Worm (Caenorhabditis elegans) whole organism, early embryonic: Measurements from ENCODE around the gene C31E10.5.
"Not testable (repeated sequence)": the region's sequence is repeated elsewhere in the genome, so short reads cannot be mapped to it uniquely, and the experiment has no call there.

ENCODE experiments used
- B0310.2 ChIP-seq: sonication (generic microtip); optimal IDR thresholded peaks from 2 replicates; lab custom pipeline; 2016; ENCODE audit warnings: mild to moderate bottlenecking, missing genetic modification characterization, missing compliant biosample characterization
- F13C5.2 ChIP-seq: sonication (generic microtip); optimal IDR thresholded peaks from 2 replicates; lab custom pipeline; 2017; ENCODE audit warnings: mild to moderate bottlenecking, missing genetic modification characterization, inconsistent platforms, missing compliant biosample characterization
- aly-1 ChIP-seq: sonication (generic microtip); optimal IDR thresholded peaks from 2 replicates; lab custom pipeline; 2016; ENCODE audit warnings: missing genetic modification characterization, missing compliant biosample characterization
- ama-1 ChIP-seq: fragments of 150-350 bp; optimal IDR thresholded peaks from 2 replicates; lab custom pipeline; 2014
- ceh-13 ChIP-seq: fragments of 200-800 bp; sonication (Bioruptor generic); optimal IDR thresholded peaks from 2 replicates; lab custom pipeline; 2018; ENCODE audit warnings: mild to moderate bottlenecking, missing genetic modification characterization, missing compliant biosample characterization
- ceh-36 ChIP-seq: sonication (generic microtip); optimal IDR thresholded peaks from 2 replicates; lab custom pipeline; 2016; ENCODE audit warnings: missing genetic modification characterization, inconsistent platforms, missing compliant biosample characterization
- ets-7 ChIP-seq: sonication (generic microtip); optimal IDR thresholded peaks from 2 replicates; lab custom pipeline; 2016; ENCODE audit warnings: missing genotype, missing genetic modification characterization, missing compliant biosample characterization
- flt-1 ChIP-seq: fragments of 200-800 bp; sonication (Bioruptor generic); IDR thresholded peaks from 2 replicates; pipeline ENCODE4 v1.3.6; 2022; ENCODE audit warnings: missing genetic modification characterization, missing compliant biosample characterization
- hmbx-1 ChIP-seq: sonication (generic microtip); optimal IDR thresholded peaks from 2 replicates; lab custom pipeline; 2016; ENCODE audit warnings: mild to moderate bottlenecking, missing genetic modification characterization, missing compliant biosample characterization
- hmg-4 ChIP-seq: fragments of 200-800 bp; sonication (Bioruptor generic); optimal IDR thresholded peaks from 2 replicates; lab custom pipeline; 2018; ENCODE audit warnings: mild to moderate bottlenecking, missing genetic modification characterization, missing compliant biosample characterization
- hnd-1 ChIP-seq: sonication (generic microtip); optimal IDR thresholded peaks from 2 replicates; lab custom pipeline; 2016; ENCODE audit warnings: missing genetic modification characterization, missing compliant biosample characterization
- pes-1 ChIP-seq: fragments of 200-800 bp; sonication (Bioruptor generic); IDR thresholded peaks from 2 replicates; pipeline ENCODE4 v1.3.6; 2022; ENCODE audit warnings: missing genetic modification reagents, missing genetic modification characterization, missing compliant biosample characterization
- scrt-1 ChIP-seq: fragments of 200-800 bp; sonication (Bioruptor generic); IDR thresholded peaks from 2 replicates; pipeline ENCODE4 v1.3.6; 2022; ENCODE audit warnings: missing genetic modification characterization, missing compliant biosample characterization
- sea-1 ChIP-seq: fragments of 200-800 bp; sonication (Bioruptor generic); conservative IDR thresholded peaks from 2 replicates; pipeline ENCODE4 v1.3.6; 2022; ENCODE audit warnings: missing genetic modification characterization, missing compliant biosample characterization
- tbx-11 ChIP-seq: fragments of 200-800 bp; sonication (Bioruptor generic); IDR thresholded peaks from 2 replicates; pipeline ENCODE4 v1.3.6; 2022; ENCODE audit warnings: missing genetic modification characterization, missing compliant biosample characterization
- tbx-37 ChIP-seq: fragments of 200-800 bp; sonication (Bioruptor generic); conservative IDR thresholded peaks from 2 replicates; pipeline ENCODE4 v1.3.6; 2022; ENCODE audit warnings: missing genetic modification reagents, missing genetic modification characterization, missing compliant biosample characterization
- tra-4 ChIP-seq: sonication (generic microtip); optimal IDR thresholded peaks from 2 replicates; lab custom pipeline; 2017; ENCODE audit warnings: missing genetic modification characterization, missing compliant biosample characterization

The C31E10.5 gene

ce11 chrX:14008130-14008529 lies 12.5 kb upstream of the C31E10.5 start:
- TF ChIP-seq tra-4 (no peak), scrt-1 (GFP tag; lab: Robert Waterston, UW) (no peak), sea-1 (GFP tag; lab: Robert Waterston, UW) (no peak), ceh-13 (no peak), ets-7 (tag; lab: Kevin White, UChicago) (no peak), flt-1 (GFP tag; lab: Robert Waterston, UW) (no peak), hmbx-1 (tag; lab: Kevin White, UChicago) (no peak), hnd-1 (tag; lab: Kevin White, UChicago) (no peak), ama-1 (lab: Kevin White, UChicago) (no peak), B0310.2 (no peak), ceh-36 (no peak)

ce11 chrX:14003538-14003937 lies 7.9 kb upstream of the C31E10.5 start:
- TF ChIP-seq tbx-11 (GFP tag; lab: Robert Waterston, UW) (no peak), hmbx-1 (tag; lab: Kevin White, UChicago) (no peak), tra-4 (no peak), ama-1 (lab: Kevin White, UChicago) (no peak)

- TF ChIP-seq scrt-1 (GFP tag; lab: Robert Waterston, UW) (no peak), B0310.2 (no peak), tbx-11 (GFP tag; lab: Robert Waterston, UW) (no peak), sea-1 (GFP tag; lab: Robert Waterston, UW) (no peak), F13C5.2 (tag; lab: Kevin White, UChicago) (no peak), hnd-1 (tag; lab: Kevin White, UChicago) (no peak), tbx-37 (GFP tag; lab: Robert Waterston, UW) (no peak), ama-1 (lab: Kevin White, UChicago) (no peak), tra-4 (no peak), ceh-36 (no peak), hmbx-1 (tag; lab: Kevin White, UChicago) (no peak), aly-1 (no peak)
These were observed 7.1 kb upstream of the C31E10.5 start for ce11 chrX:14002739-14003138.

ce11 chrX:14001494-14001974 lies 5.9 kb upstream of the C31E10.5 start, which contains the start of gene cytb-5.1:
TSS of gene cytb-5.1 (plus strand) at chrX:14001924.
- TF ChIP-seq tbx-37 (GFP tag; lab: Robert Waterston, UW) (no peak), tra-4 (no peak), hmg-4 (GFP tag; lab: Kevin White, UChicago) (no peak), flt-1 (GFP tag; lab: Robert Waterston, UW) (no peak), ceh-13 (no peak), ceh-36 (no peak), aly-1 (no peak), scrt-1 (GFP tag; lab: Robert Waterston, UW) (no peak), ama-1 (lab: Kevin White, UChicago) (no peak), sea-1 (GFP tag; lab: Robert Waterston, UW) (no peak), ets-7 (tag; lab: Kevin White, UChicago) (no peak), B0310.2 (no peak)

DNA sequence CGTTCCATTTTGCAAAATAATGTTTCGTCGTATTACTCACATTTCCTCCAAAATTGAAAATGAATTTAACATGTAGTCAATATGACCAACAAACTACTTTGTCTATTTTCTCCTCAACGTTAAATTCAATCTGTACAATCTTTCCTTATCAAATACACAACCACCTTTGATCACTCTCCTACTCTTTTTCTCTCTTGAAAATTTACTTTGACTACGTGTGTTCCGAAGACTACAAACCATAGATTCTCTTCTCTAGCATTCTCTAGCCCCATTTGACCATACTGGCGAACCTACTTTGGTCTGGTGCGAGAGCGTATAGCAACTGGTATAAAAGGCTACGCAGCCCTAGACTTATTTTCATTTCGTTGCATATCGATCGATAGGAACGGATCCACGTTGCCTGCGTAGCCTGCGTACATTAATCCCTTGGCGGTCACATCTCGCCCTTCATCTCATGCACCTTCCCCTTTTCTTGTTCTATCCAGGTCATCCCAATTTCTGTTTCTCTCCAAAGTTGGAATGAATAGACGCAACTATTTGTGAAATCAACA lies 4.6 kb upstream of the C31E10.5 start:
- peak; percentile 5 for TF ChIP-seq ceh-36
- no peak for TF ChIP-seq hmbx-1 (tag; lab: Kevin White, UChicago)
- no peak for TF ChIP-seq scrt-1 (GFP tag; lab: Robert Waterston, UW)
- TF ChIP-seq F13C5.2 (tag; lab: Kevin White, UChicago): no peak
- TF ChIP-seq B0310.2: no peak
- no peak for TF ChIP-seq sea-1 (GFP tag; lab: Robert Waterston, UW)
- TF ChIP-seq tra-4: no peak

ce11 chrX:13990680-13991079 lies 5.0 kb downstream of the C31E10.5 start, which contains the start of gene C31E10.11:
TSS of gene C31E10.11 (minus strand) at chrX:13990780.
- TF ChIP-seq F13C5.2 (tag; lab: Kevin White, UChicago): no peak
- TF ChIP-seq ets-7 (tag; lab: Kevin White, UChicago): no peak
- TF ChIP-seq scrt-1 (GFP tag; lab: Robert Waterston, UW): no peak
- no peak for TF ChIP-seq tra-4
- no peak for TF ChIP-seq ceh-13
- no peak for TF ChIP-seq hmg-4 (GFP tag; lab: Kevin White, UChicago)
- no peak for TF ChIP-seq B0310.2
- TF ChIP-seq flt-1 (GFP tag; lab: Robert Waterston, UW): no peak
- TF ChIP-seq hmbx-1 (tag; lab: Kevin White, UChicago): no peak
- no peak for TF ChIP-seq sea-1 (GFP tag; lab: Robert Waterston, UW)
- TF ChIP-seq ama-1 (lab: Kevin White, UChicago): no peak
- TF ChIP-seq aly-1: no peak
- no peak for TF ChIP-seq ceh-36
- TF ChIP-seq tbx-37 (GFP tag; lab: Robert Waterston, UW): no peak
- TF ChIP-seq pes-1 (GFP tag; lab: Robert Waterston, UW): no peak
- no peak for TF ChIP-seq hnd-1 (tag; lab: Kevin White, UChicago)
- TF ChIP-seq tbx-11 (GFP tag; lab: Robert Waterston, UW): no peak

- no peak for TF ChIP-seq ets-7 (tag; lab: Kevin White, UChicago)
- no peak for TF ChIP-seq pes-1 (GFP tag; lab: Robert Waterston, UW)
- no peak for TF ChIP-seq B0310.2
- TF ChIP-seq hnd-1 (tag; lab: Kevin White, UChicago): no peak
- no peak for TF ChIP-seq tbx-37 (GFP tag; lab: Robert Waterston, UW)
- no peak for TF ChIP-seq hmbx-1 (tag; lab: Kevin White, UChicago)
- TF ChIP-seq sea-1 (GFP tag; lab: Robert Waterston, UW): no peak
These were observed 9.3 kb downstream of the C31E10.5 start, which contains the start of gene irld-24 for ce11 chrX:13986307-13986706. TSS of gene irld-24 (plus strand) at chrX:13986607.

DNA sequence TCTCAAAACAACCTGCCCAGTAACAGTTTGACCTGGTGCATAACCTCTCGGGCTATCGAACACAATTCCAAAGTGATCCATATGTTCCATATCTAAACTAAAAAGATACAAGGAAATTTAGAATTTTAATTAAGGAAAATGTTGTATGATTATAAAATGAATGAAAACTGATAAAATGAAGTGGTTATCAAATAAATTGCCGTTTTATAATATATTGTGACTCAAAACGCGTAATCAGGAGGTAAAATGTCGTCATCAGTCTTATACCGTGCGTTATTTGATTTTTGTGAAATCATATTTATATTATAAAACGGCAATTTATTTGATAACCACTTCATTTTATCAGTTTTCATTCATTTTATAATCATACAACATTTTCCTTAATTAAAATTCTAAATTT lies 15.2 kb downstream of the C31E10.5 start, which contains the start of gene arrd-24:
arrd-24 (minus strand) TSS at position 101 of the 400 bp plus-strand sequence.
- not testable (repeated sequence) for TF ChIP-seq ceh-13, ceh-36, tra-4
